Worm (Caenorhabditis elegans) whole organism, L1 larva: Measurements from ENCODE around the gene mrpl-32.

Source experiments
- ama-1 ChIP-seq: fragments of 150-350 bp; optimal IDR thresholded peaks from 2 replicates; lab custom pipeline; 2014
- dpl-1 ChIP-seq, 3 experiments: fragments of 150-350 bp in 2 of 3; sonication (generic microtip) in 1 of 3; optimal IDR thresholded peaks; 2 replicates each; lab custom pipeline; 2014 to 2017; ENCODE audit warnings: missing biosample characterization in 3 of 3, missing genetic modification characterization in 3 of 3, missing genetic modification reagents in 3 of 3
- fkh-10 ChIP-seq: sonication (generic microtip); optimal IDR thresholded peaks from 2 replicates; lab custom pipeline; 2017; ENCODE audit warnings: missing biosample characterization, missing genetic modification reagents, missing genetic modification characterization
- irx-1 ChIP-seq: sonication (generic microtip); optimal IDR thresholded peaks from 2 replicates; lab custom pipeline; 2016; ENCODE audit warnings: missing genetic modification characterization, missing compliant biosample characterization
- lin-35 ChIP-seq, 2 experiments: fragments of 150-350 bp; optimal IDR thresholded peaks; 2 replicates each; lab custom pipeline; 2014; ENCODE audit warnings: missing biosample characterization in 2 of 2, missing genetic modification characterization in 2 of 2, missing genetic modification reagents in 2 of 2
- mdl-1 ChIP-seq, 2 experiments: fragments of 150-350 bp; optimal IDR thresholded peaks; 2 replicates each; lab custom pipeline; 2014 to 2017; ENCODE audit warnings: missing biosample characterization in 2 of 2, missing genetic modification characterization in 2 of 2, inconsistent platforms in 1 of 2
- nhr-20 ChIP-seq: sonication (generic microtip); optimal IDR thresholded peaks from 2 replicates; lab custom pipeline; 2016; ENCODE audit warnings: mild to moderate bottlenecking, missing genetic modification characterization, missing compliant biosample characterization
- nhr-28 ChIP-seq: fragments of 150-350 bp; optimal IDR thresholded peaks from 2 replicates; lab custom pipeline; 2014; ENCODE audit warnings: missing biosample characterization, missing genetic modification characterization
- pqm-1 ChIP-seq: sonication (generic microtip); optimal IDR thresholded peaks from 3 replicates; lab custom pipeline; 2017; ENCODE audit warnings: missing biosample characterization, missing genetic modification characterization
- skn-1 ChIP-seq: fragments of 150-350 bp; optimal IDR thresholded peaks from 2 replicates; lab custom pipeline; 2014; ENCODE audit warnings: missing biosample characterization, missing genetic modification characterization
- snpc-4 ChIP-seq: fragments of 150-350 bp; optimal IDR thresholded peaks from 2 replicates; lab custom pipeline; 2014; ENCODE audit warnings: missing biosample characterization, missing genetic modification characterization
- unc-130 ChIP-seq: fragments of 150-350 bp; optimal IDR thresholded peaks from 2 replicates; lab custom pipeline; 2017; ENCODE audit warnings: missing biosample characterization, missing genetic modification characterization, inconsistent platforms
- unc-62 ChIP-seq: fragments of 150-350 bp; optimal IDR thresholded peaks from 2 replicates; lab custom pipeline; 2014; ENCODE audit warnings: missing biosample characterization, missing genetic modification reagents, missing genetic modification characterization

- no peak for TF ChIP-seq unc-130 (tag; lab: Kevin White, UChicago)
- no peak for TF ChIP-seq nhr-28
- TF ChIP-seq nhr-20 (tag; lab: Kevin White, UChicago): no peak
- TF ChIP-seq mdl-1 (tag; optimal IDR thresholded peaks at IDR 0.05; lab: Kevin White, UChicago): no peak
- TF ChIP-seq snpc-4 (tag; lab: Kevin White, UChicago): no peak
- TF ChIP-seq dpl-1 (GFP tag; optimal IDR thresholded peaks at IDR 0.05; lab: Kevin White, UChicago): no peak
- no peak for TF ChIP-seq irx-1 (tag; lab: Kevin White, UChicago)
- TF ChIP-seq fkh-10 (GFP tag; lab: Kevin White, UChicago): no peak
- no peak for TF ChIP-seq lin-35 (GFP tag; optimal IDR thresholded peaks at IDR 0.05; lab: Kevin White, UChicago)
- TF ChIP-seq pqm-1 (tag; lab: Kevin White, UChicago): no peak
- TF ChIP-seq ama-1 (lab: Kevin White, UChicago): no peak
- no peak for TF ChIP-seq skn-1
- TF ChIP-seq unc-62 (GFP tag; lab: Kevin White, UChicago): no peak
Measured at ce11 chrIII:8439312-8439711, 10.2 kb upstream of the mrpl-32 start, which contains the start of gene pqn-96.
